Worm (Caenorhabditis elegans): ENCODE data around the gene yap-1.

yap-1 gene

DNA sequence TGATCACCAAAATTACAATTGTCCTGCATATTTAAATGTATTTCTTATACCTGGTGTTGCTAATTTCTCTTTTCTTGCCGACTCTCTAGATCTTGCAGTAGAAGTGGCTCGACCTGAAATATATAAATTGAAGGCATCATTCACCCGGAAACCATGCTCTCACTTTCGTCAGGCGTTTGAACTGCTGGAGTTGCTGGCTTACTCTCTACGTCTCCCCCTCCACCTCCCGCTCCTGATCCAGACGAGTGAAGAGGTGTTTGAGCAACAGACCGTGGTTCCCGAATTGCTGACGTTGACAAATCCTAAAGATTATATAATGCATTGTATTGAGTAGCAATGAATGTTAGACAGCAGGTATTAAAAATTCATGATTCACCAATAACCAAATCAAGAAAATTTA, 21.5 kb upstream of the yap-1 start:
- TF ChIP-seq ref-1 (GFP tag; conservative IDR thresholded peaks at IDR 0.05): no peak
- no peak for TF ChIP-seq flt-1 (GFP tag; IDR thresholded peaks at IDR 0.05)
- no peak for TF ChIP-seq T22C8.4 (GFP tag; IDR thresholded peaks at IDR 0.05)
- TF ChIP-seq cog-1 (tag; optimal IDR thresholded peaks at IDR 0.05): no peak
- no peak for TF ChIP-seq ztf-29 (GFP tag; IDR thresholded peaks at IDR 0.05)
- TF ChIP-seq med-1 (GFP tag; optimal IDR thresholded peaks at IDR 0.05; ENCODE audit: insufficient read depth): no peak
- TF ChIP-seq ztf-23 (GFP tag; IDR thresholded peaks at IDR 0.05): no peak
- no peak for TF ChIP-seq klf-2 (GFP tag; conservative IDR thresholded peaks at IDR 0.05)
- TF ChIP-seq tab-1 (GFP tag; IDR thresholded peaks at IDR 0.05): no peak

DNA sequence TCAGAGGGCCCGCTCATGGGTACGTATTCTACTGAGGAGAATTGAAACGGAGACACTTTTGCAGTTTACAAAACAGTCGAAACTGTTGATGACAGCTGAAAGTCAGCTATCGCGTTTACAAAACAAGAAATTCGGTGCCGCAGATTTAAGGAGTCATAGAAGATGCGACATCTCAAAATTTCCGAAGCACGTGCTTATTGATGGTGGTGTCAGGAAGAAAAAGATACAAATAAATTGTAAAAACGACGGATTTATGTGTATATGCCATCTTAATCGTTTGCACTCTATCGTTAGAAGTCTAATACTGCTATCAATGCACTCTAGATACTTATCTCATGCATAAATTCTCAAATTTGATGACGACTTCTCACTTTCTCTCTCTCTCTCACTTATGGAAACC, 17.5 kb upstream of the yap-1 start, which contains the start of gene F13E6.2:
Gene F13E6.2, minus strand, starts transcription at position 101 of the 400 bp plus-strand sequence.
- TF ChIP-seq T22C8.4 (GFP tag; IDR thresholded peaks at IDR 0.05) (no peak), ref-1 (GFP tag; conservative IDR thresholded peaks at IDR 0.05) (no peak), ztf-29 (GFP tag; IDR thresholded peaks at IDR 0.05) (no peak), ztf-23 (GFP tag; IDR thresholded peaks at IDR 0.05) (no peak), flt-1 (GFP tag; IDR thresholded peaks at IDR 0.05) (no peak), klf-2 (GFP tag; conservative IDR thresholded peaks at IDR 0.05) (no peak), med-1 (GFP tag; optimal IDR thresholded peaks at IDR 0.05; ENCODE audit: insufficient read depth) (no peak), cog-1 (tag; optimal IDR thresholded peaks at IDR 0.05) (no peak), tab-1 (GFP tag; IDR thresholded peaks at IDR 0.05) (no peak)

DNA sequence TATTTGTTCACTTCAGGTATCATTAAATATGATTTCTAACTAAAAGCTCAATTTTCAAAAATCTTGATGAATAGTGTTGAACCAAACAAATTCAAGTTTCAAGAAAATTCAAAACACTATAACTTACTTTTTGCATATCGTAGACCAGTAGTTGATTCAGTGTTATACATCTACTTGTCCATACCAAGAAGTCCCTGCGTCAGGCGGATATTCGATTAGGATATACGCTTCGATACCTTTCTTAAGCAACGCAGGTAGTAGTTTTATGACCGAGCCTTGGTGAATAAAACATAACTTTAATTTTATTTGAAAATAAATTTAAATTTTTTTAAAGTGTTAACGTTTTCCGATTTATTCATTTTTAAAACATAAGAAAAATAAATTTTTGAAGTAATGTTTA, 16.4 kb upstream of the yap-1 start:
- TF ChIP-seq T22C8.4 (GFP tag; IDR thresholded peaks at IDR 0.05) (no peak), ref-1 (GFP tag; conservative IDR thresholded peaks at IDR 0.05) (no peak), flt-1 (GFP tag; IDR thresholded peaks at IDR 0.05) (no peak), klf-2 (GFP tag; conservative IDR thresholded peaks at IDR 0.05) (no peak), med-1 (GFP tag; optimal IDR thresholded peaks at IDR 0.05; ENCODE audit: insufficient read depth) (no peak), ztf-29 (GFP tag; IDR thresholded peaks at IDR 0.05) (no peak), tab-1 (GFP tag; IDR thresholded peaks at IDR 0.05) (no peak), cog-1 (tag; optimal IDR thresholded peaks at IDR 0.05) (no peak), ztf-23 (GFP tag; IDR thresholded peaks at IDR 0.05) (no peak)

DNA sequence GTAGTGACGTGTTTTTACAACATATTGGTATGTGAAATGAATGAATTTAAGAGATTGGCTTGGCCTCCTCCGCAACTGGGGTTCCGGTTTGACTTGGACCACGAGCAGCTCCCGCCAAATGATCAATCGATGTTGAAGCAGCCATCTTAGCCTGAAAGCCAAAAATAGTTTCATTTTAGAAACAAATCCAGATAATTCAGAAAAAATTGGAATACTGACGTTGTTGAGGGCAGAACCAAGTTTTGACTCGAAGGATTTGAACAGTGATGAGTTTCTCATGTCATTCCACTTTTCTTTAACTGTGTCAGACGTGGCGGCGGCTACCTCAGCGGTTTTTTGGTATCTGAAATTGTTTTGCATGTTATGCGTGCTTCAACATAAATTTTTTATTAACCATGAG, 15.8 kb upstream of the yap-1 start:
- no peak for TF ChIP-seq T22C8.4 (GFP tag; IDR thresholded peaks at IDR 0.05)
- TF ChIP-seq med-1 (GFP tag; optimal IDR thresholded peaks at IDR 0.05; ENCODE audit: insufficient read depth): no peak
- TF ChIP-seq ztf-23 (GFP tag; IDR thresholded peaks at IDR 0.05): no peak
- TF ChIP-seq tab-1 (GFP tag; IDR thresholded peaks at IDR 0.05): no peak
- TF ChIP-seq klf-2 (GFP tag; conservative IDR thresholded peaks at IDR 0.05): no peak
- TF ChIP-seq cog-1 (tag; optimal IDR thresholded peaks at IDR 0.05): no peak

DNA sequence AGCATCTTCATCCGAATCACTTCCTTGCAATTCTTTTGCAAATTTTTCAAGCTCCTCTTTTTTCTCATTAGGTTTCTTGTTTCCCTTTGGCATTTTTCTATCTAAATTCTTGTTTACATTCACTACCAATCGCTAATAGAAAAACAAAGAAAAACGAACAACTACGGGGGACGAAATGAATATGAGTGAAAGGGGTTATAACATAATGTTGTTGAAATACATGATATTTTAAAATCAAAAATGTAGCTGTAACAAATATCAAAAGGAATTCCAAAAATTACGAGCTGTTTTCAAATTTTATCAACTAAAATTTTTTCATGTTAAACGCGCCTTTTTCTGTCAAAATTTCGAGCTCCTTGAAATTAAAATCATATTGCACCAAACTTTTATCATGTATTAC, 14.7 kb upstream of the yap-1 start, which contains the start of gene F13E6.1:
Gene F13E6.1, minus strand, starts transcription at position 101 of the 400 bp plus-strand sequence.
- TF ChIP-seq med-1 (GFP tag; optimal IDR thresholded peaks at IDR 0.05; ENCODE audit: insufficient read depth) (no peak), cog-1 (tag; optimal IDR thresholded peaks at IDR 0.05) (no peak), ztf-23 (GFP tag; IDR thresholded peaks at IDR 0.05) (no peak), T22C8.4 (GFP tag; IDR thresholded peaks at IDR 0.05) (no peak), flt-1 (GFP tag; IDR thresholded peaks at IDR 0.05) (no peak), tab-1 (GFP tag; IDR thresholded peaks at IDR 0.05) (no peak), ztf-29 (GFP tag; IDR thresholded peaks at IDR 0.05) (no peak), klf-2 (GFP tag; conservative IDR thresholded peaks at IDR 0.05) (no peak), ref-1 (GFP tag; conservative IDR thresholded peaks at IDR 0.05) (no peak)

DNA sequence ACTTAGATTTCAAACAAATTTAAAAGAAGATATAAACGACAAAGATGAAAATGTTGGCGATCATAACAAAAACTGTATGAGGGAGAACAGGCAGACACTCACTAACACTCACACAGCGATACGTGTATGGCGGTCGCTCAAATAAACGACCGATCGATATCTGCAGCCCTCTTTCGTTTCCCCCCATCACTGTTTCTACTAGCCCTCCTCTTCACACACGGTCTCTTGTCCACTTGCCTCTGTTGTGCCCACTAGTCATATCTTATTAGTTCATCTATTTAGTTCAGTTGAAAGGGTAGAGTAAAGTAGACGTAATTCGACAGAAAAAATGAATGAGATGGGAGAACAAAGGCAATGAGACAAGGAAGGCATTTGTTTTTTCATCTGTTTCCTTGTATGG, 14.2 kb upstream of the yap-1 start:
- TF ChIP-seq flt-1 (GFP tag; IDR thresholded peaks at IDR 0.05) (no peak), cog-1 (tag; optimal IDR thresholded peaks at IDR 0.05) (peak; percentile 15), ztf-29 (GFP tag; IDR thresholded peaks at IDR 0.05) (no peak), T22C8.4 (GFP tag; IDR thresholded peaks at IDR 0.05) (peak; percentile 82)

DNA sequence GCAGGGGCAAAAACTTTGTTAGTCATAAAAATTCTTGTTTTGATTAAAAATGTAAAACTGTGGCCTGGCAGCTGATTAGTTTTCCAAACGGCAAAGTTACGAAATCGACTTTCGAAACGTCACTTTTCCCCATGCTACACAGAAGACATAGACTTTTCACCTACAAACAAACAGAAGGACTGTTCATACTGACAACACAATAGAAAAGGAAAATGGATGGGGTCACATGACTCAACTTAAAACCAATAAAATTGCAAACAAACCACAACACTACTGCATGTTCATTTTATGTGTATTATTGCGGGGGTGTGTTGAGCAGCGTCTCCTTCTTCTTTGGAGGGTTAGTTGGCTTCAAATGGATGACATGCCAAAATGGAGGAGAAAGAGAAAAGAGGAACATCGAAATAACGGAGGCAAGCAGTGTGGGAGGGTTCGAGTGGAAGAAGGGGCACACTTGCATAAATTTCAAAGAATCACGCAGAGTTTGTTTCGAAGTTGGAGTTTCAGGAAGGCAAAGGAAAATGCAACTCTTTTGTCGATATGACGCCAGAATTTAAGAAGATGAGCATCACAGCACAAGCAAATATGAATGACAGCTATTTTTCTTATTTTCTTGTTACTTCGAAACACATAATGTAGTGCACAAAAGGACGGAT, 13.5 kb upstream of the yap-1 start:
- TF ChIP-seq cog-1 (tag; optimal IDR thresholded peaks at IDR 0.05): no peak
- TF ChIP-seq ztf-29 (GFP tag; IDR thresholded peaks at IDR 0.05): no peak
- 0 out of 2 replicates have a peak, but pooled peaks have one; percentile 31 for TF ChIP-seq flt-1 (GFP tag; IDR thresholded peaks at IDR 0.05)

DNA sequence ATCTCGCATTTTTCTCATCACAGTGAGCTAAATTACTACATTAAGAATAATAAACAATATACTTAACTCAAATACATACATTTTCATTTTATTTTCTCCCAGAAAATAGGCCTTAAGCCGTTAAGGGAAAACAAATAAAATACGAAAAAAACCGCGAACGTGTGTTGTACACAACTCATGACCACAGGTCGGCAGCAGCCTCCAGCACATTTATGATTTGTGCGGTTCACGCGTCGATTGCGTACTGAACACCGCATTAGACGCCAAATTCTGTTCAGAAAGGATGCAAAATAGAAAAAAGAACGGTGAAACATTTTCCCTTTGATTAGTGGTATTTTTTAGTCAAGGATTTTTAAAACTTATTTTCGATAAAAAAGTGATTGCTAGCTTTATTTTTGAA, 12.6 kb upstream of the yap-1 start:
- peak; percentile 31 for TF ChIP-seq cog-1 (tag; optimal IDR thresholded peaks at IDR 0.05)
- TF ChIP-seq tab-1 (GFP tag; IDR thresholded peaks at IDR 0.05): no peak
- TF ChIP-seq ztf-29 (GFP tag; IDR thresholded peaks at IDR 0.05): no peak
- no peak for TF ChIP-seq flt-1 (GFP tag; IDR thresholded peaks at IDR 0.05)
- no peak for TF ChIP-seq klf-2 (GFP tag; conservative IDR thresholded peaks at IDR 0.05)

DNA sequence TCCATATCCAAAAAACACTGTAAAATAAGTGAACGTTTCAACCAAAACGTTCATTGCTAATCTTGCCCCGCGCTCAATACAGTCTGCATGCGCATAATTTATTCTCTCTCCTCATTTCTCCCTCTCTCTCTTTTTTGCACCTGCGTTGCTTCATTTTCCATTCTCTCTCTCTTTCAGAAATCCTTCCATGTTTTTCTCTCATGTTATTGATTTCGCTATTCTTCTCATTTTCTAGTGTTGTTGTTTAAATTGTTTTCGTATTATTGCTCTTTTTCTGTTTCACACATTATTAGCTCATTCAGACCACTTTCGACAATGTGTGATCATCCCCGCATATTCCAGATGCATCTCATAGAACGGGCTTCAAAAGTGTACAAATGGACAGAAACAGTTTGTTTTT, 10.0 kb upstream of the yap-1 start, which contains the start of gene phf-31:
Gene phf-31, plus strand, starts transcription at position 301 of the 400 bp plus-strand sequence.
- TF ChIP-seq med-1 (GFP tag; optimal IDR thresholded peaks at IDR 0.05; ENCODE audit: insufficient read depth) (no peak), ref-1 (GFP tag; conservative IDR thresholded peaks at IDR 0.05) (no peak), klf-2 (GFP tag; conservative IDR thresholded peaks at IDR 0.05) (no peak), tab-1 (GFP tag; IDR thresholded peaks at IDR 0.05) (no peak), flt-1 (GFP tag; IDR thresholded peaks at IDR 0.05) (no peak), T22C8.4 (GFP tag; IDR thresholded peaks at IDR 0.05) (no peak)

DNA sequence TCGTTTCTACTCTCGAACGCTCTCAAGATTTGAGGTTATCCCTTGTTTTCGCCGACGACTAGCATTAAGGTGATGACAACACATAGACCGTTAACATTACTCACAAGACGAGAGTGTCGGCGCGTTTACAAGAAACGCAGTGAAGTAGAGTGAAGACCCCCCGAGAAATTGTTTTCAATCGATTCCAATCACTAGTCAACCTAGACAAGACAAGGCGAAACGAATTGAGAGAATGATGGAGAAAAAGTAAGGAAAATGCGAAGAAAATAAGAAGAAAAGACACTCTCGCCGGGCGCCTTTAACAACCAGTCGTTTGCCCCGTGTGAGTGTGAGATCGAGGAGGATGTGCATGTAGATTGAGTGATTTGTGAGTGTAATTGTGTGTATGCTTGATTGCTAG, 7.2 kb upstream of the yap-1 start:
- TF ChIP-seq ztf-23 (GFP tag; IDR thresholded peaks at IDR 0.05): no peak
- TF ChIP-seq flt-1 (GFP tag; IDR thresholded peaks at IDR 0.05): no peak
- no peak; the same call in 1 of the 2 replicates for TF ChIP-seq T22C8.4 (GFP tag; IDR thresholded peaks at IDR 0.05)
- no peak for TF ChIP-seq ztf-29 (GFP tag; IDR thresholded peaks at IDR 0.05)
- no peak for TF ChIP-seq med-1 (GFP tag; optimal IDR thresholded peaks at IDR 0.05; ENCODE audit: insufficient read depth)
- no peak for TF ChIP-seq cog-1 (tag; optimal IDR thresholded peaks at IDR 0.05)
